Fruit fly (Drosophila melanogaster): ENCODE data around the gene mtd.

The mtd gene

DNA sequence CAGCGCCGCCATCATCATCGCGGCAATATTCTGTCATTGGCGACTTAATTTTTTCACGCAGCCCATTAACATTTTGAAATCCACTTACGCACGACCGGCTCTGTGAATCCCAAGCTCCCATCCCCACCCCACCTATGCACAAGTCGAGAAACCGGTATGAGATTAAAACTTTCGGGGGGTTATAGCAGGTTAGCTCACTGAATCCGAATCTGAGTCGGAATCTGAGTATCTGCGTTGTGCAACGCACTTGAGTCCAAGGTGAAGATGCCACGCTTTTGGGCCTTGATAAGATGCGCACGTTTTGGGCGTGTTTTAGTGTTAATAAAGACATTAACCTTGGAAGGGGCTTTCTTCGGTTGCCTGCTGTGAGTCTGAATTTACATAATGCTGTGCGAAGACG lies 103.3 kb downstream of the mtd start (continued):
- TF ChIP-seq sc (optimal IDR thresholded peaks at IDR 0.05) (no peak), sc (GFP tag; optimal IDR thresholded peaks at IDR 0.05) (no peak), ato (GFP tag; IDR thresholded peaks at IDR 0.05; ENCODE audit: partially characterized antibody) (no peak), Dfd (GFP tag; optimal IDR thresholded peaks at IDR 0.05) (no peak), Meics (GFP tag; optimal IDR thresholded peaks at IDR 0.05) (no peak), CG7928 (GFP tag; optimal IDR thresholded peaks at IDR 0.05) (no peak), gfzf (GFP tag; optimal IDR thresholded peaks at IDR 0.05) (no peak), Trl (optimal IDR thresholded peaks at IDR 0.05) (no peak), Trl (GFP tag; optimal IDR thresholded peaks at IDR 0.05) (no peak), CG6813 (GFP tag; optimal IDR thresholded peaks at IDR 0.05) (no peak), CG3838 (GFP tag; optimal IDR thresholded peaks at IDR 0.05) (no peak), twi (tag; optimal IDR thresholded peaks at IDR 0.05) (no peak), bbx (GFP tag; IDR thresholded peaks at IDR 0.05; ENCODE audit: partially characterized antibody) (no peak), CG12769 (tag; optimal IDR thresholded peaks at IDR 0.05) (peak; percentile 57), gro (GFP tag; optimal IDR thresholded peaks at IDR 0.05) (no peak), CG11504 (tag; optimal IDR thresholded peaks at IDR 0.05) (no peak), CG1024 (GFP tag; IDR thresholded peaks at IDR 0.05) (no peak), CG9609 (GFP tag; optimal IDR thresholded peaks at IDR 0.05) (no peak), H2.0 (GFP tag; IDR thresholded peaks at IDR 0.05) (no peak), CG43689 (GFP tag; IDR thresholded peaks at IDR 0.05) (no peak), ftz-f1 (GFP tag; optimal IDR thresholded peaks at IDR 0.05) (peak; percentile 17), Pdp1 (GFP tag; optimal IDR thresholded peaks at IDR 0.05) (peak in 1 of 2 experiments; percentile 86), Jarid2 (GFP tag; optimal IDR thresholded peaks at IDR 0.05) (no peak), btn (GFP tag; optimal IDR thresholded peaks at IDR 0.05) (no peak), cato (GFP tag; optimal IDR thresholded peaks at IDR 0.05; ENCODE audit: borderline replicate concordance) (no peak), CG10267 (tag; optimal IDR thresholded peaks at IDR 0.05) (no peak), grn (GFP tag; optimal IDR thresholded peaks at IDR 0.05) (peak; percentile 53), bsh (GFP tag; optimal IDR thresholded peaks at IDR 0.05) (no peak), scrt (GFP tag; optimal IDR thresholded peaks at IDR 0.05) (no peak), Hr39 (optimal IDR thresholded peaks at IDR 0.05) (no peak), CG5245 (GFP tag; optimal IDR thresholded peaks at IDR 0.05) (no peak), CG15269 (tag; optimal IDR thresholded peaks at IDR 0.05) (peak; percentile 51), ab (GFP tag; optimal IDR thresholded peaks at IDR 0.05) (no peak)

DNA sequence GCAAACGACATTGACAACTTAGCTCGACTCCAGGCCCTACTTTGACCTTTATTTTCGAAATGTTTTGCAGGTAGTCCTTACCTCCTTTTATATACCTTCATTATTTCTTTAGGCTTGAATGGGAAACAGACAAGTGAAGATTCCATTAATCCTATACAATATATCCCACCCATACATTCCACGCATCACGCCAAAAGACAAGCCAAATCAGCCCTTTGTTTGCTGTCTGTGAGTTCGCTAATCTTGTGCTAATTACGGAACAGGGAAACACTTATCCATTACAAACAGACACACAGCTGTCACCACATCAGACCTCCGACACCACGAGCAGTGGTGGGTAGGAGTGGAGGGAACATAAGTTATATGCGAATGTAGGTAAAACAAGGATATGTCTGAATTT lies 109.5 kb downstream of the mtd start, which contains the start of gene CG33293:
CG33293 (minus strand) TSS at position 15 of the 400 bp plus-strand sequence.
- no peak for TF ChIP-seq sna (GFP tag; IDR thresholded peaks at IDR 0.05; ENCODE audit: partially characterized antibody)
- no peak for TF ChIP-seq dysf (GFP tag; IDR thresholded peaks at IDR 0.05)
- TF ChIP-seq abd-A (tag; optimal IDR thresholded peaks at IDR 0.05) = no peak
- TF ChIP-seq dmrt99B (tag; optimal IDR thresholded peaks at IDR 0.05) = no peak
- TF ChIP-seq pfk (GFP tag; optimal IDR thresholded peaks at IDR 0.05) = no peak
- TF ChIP-seq Asciz (GFP tag; optimal IDR thresholded peaks at IDR 0.05) = no peak
- no peak for TF ChIP-seq vnd (GFP tag; IDR thresholded peaks at IDR 0.05; ENCODE audit: partially characterized antibody)
- TF ChIP-seq tll (GFP tag; optimal IDR thresholded peaks at IDR 0.05) = peak in 1 of 2 experiments; percentile 58
- no peak for TF ChIP-seq CoRest (tag; optimal IDR thresholded peaks at IDR 0.05)
- TF ChIP-seq sens (GFP tag) = peak; percentile 13
- TF ChIP-seq tna (GFP tag; IDR thresholded peaks at IDR 0.05; ENCODE audit: partially characterized antibody) = no peak
- TF ChIP-seq zen (tag; optimal IDR thresholded peaks at IDR 0.05) = peak; percentile 66
- TF ChIP-seq Gsc (GFP tag; IDR thresholded peaks at IDR 0.05) = no peak
- no peak for TF ChIP-seq CG8281 (tag; optimal IDR thresholded peaks at IDR 0.05)
- TF ChIP-seq Dll (GFP tag; IDR thresholded peaks at IDR 0.05; ENCODE audit: partially characterized antibody) = no peak

Measured in whole organism, embryonic.